Fruit fly (Drosophila melanogaster): Measurements from ENCODE around the gene BG642163.

dm6 chr2L:4626994-4627393 is 14.1 kb upstream of the BG642163 start:
- TF ChIP-seq cyc (GFP tag; optimal IDR thresholded peaks at IDR 0.05) (no peak), pdm3 (GFP tag; optimal IDR thresholded peaks at IDR 0.05) (no peak), fkh (GFP tag; optimal IDR thresholded peaks at IDR 0.05) (no peak), CG6163 (GFP tag; IDR thresholded peaks at IDR 0.05) (no peak), CG9139 (GFP tag; optimal IDR thresholded peaks at IDR 0.05) (no peak), CG16779 (tag; optimal IDR thresholded peaks at IDR 0.05) (no peak), fd59A (GFP tag; optimal IDR thresholded peaks at IDR 0.05) (no peak), OdsH (GFP tag; optimal IDR thresholded peaks at IDR 0.05) (no peak), esn (GFP tag; optimal IDR thresholded peaks at IDR 0.05) (no peak), CG11762 (GFP tag; optimal IDR thresholded peaks at IDR 0.05; ENCODE audit: insufficient read depth) (no peak), net (GFP tag; optimal IDR thresholded peaks at IDR 0.05) (no peak), topi (GFP tag; optimal IDR thresholded peaks at IDR 0.05) (no peak), Lpt (GFP tag; optimal IDR thresholded peaks at IDR 0.05) (no peak)
